Fruit fly (Drosophila melanogaster) whole organism, embryonic: ENCODE results near the gene Lsd-1.
A peak's percentile ranks its signal among the peaks of the same experiment; 100 is the strongest.

Experiments
- Antp ChIP-seq: fragments of 200-800 bp; sonication (Bioruptor generic); optimal IDR thresholded peaks from 3 replicates; lab custom pipeline; 2016; ENCODE audit warnings: missing biosample characterization, missing genetic modification characterization
- Asciz ChIP-seq: fragments of 200-800 bp; sonication (Bioruptor generic); optimal IDR thresholded peaks from 2 replicates; lab custom pipeline; 2017; ENCODE audit warnings: missing biosample characterization, mild to moderate bottlenecking, missing genetic modification characterization, missing genetic modification reagents
- B-H2 ChIP-seq: fragments of 200-800 bp; sonication (Bioruptor generic); optimal IDR thresholded peaks from 2 replicates; lab custom pipeline; 2018; ENCODE audit warnings: missing biosample characterization, mild to moderate bottlenecking, missing genetic modification characterization
- Bgb ChIP-seq: fragments of 200-800 bp; sonication (Bioruptor generic); IDR thresholded peaks from 2 replicates; pipeline ENCODE4 v1.3.6; 2022; ENCODE audit warnings: missing biosample characterization, missing genetic modification characterization; ENCODE audit not compliant: partially characterized antibody
- CG10959 ChIP-seq: fragments of 200-800 bp; sonication (Bioruptor generic); IDR thresholded peaks from 2 replicates; pipeline ENCODE4 v1.3.6; 2022; ENCODE audit warnings: missing biosample characterization, missing genetic modification characterization
- CG10979 ChIP-seq: fragments of 200-800 bp; sonication (Bioruptor generic); optimal IDR thresholded peaks from 2 replicates; lab custom pipeline; 2018; ENCODE audit warnings: missing biosample characterization, mild to moderate bottlenecking, missing genetic modification characterization, moderate library complexity
- CG11398 ChIP-seq: fragments of 200-800 bp; sonication (Bioruptor generic); optimal IDR thresholded peaks from 2 replicates; lab custom pipeline; 2016; ENCODE audit warnings: missing biosample characterization, missing genetic modification characterization
- CG11696 ChIP-seq: fragments of 200-800 bp; sonication (Bioruptor generic); IDR thresholded peaks from 2 replicates; pipeline ENCODE4 v1.3.6; 2022; ENCODE audit warnings: missing biosample characterization, missing genetic modification characterization
- CG12299 ChIP-seq: fragments of 200-800 bp; sonication (Bioruptor generic); optimal IDR thresholded peaks from 2 replicates; lab custom pipeline; 2018; ENCODE audit warnings: missing biosample characterization, mild to moderate bottlenecking, missing genetic modification characterization
- CG12744 ChIP-seq: fragments of 200-800 bp; sonication (Bioruptor generic); optimal IDR thresholded peaks from 2 replicates; lab custom pipeline; 2016; ENCODE audit warnings: missing biosample characterization, missing genetic modification characterization
- CG12769 ChIP-seq: fragments of 200-800 bp; sonication (Bioruptor generic); optimal IDR thresholded peaks from 2 replicates; lab custom pipeline; 2019; ENCODE audit warnings: missing biosample characterization, mild to moderate bottlenecking, missing genetic modification characterization, moderate library complexity
- CG12942 ChIP-seq: fragments of 200-800 bp; sonication (Bioruptor generic); optimal IDR thresholded peaks from 3 replicates; lab custom pipeline; 2016; ENCODE audit warnings: missing biosample characterization, missing genetic modification characterization
- CG13775 ChIP-seq: fragments of 200-800 bp; sonication (Bioruptor generic); optimal IDR thresholded peaks from 3 replicates; lab custom pipeline; 2017; ENCODE audit warnings: missing biosample characterization, mild to moderate bottlenecking, missing genetic modification characterization
- CG1603 ChIP-seq: fragments of 200-800 bp; sonication (Bioruptor generic); optimal IDR thresholded peaks from 2 replicates; lab custom pipeline; 2019; ENCODE audit warnings: missing biosample characterization, mild to moderate bottlenecking, missing genetic modification characterization, moderate library complexity
- CG17359 ChIP-seq: fragments of 200-800 bp; sonication (Bioruptor generic); optimal IDR thresholded peaks from 3 replicates; lab custom pipeline; 2018; ENCODE audit warnings: missing biosample characterization, mild to moderate bottlenecking, missing genetic modification characterization, moderate library complexity
- CG18476 ChIP-seq: fragments of 200-800 bp; sonication (Bioruptor generic); optimal IDR thresholded peaks from 2 replicates; lab custom pipeline; 2016; ENCODE audit warnings: missing biosample characterization, mild to moderate bottlenecking, missing genetic modification characterization
- CG4617 ChIP-seq: fragments of 200-800 bp; sonication (Bioruptor generic); optimal IDR thresholded peaks from 3 replicates; lab custom pipeline; 2016; ENCODE audit warnings: missing biosample characterization, missing genetic modification characterization, borderline replicate concordance
- CG6765 ChIP-seq: fragments of 200-800 bp; sonication (Bioruptor generic); optimal IDR thresholded peaks from 3 replicates; lab custom pipeline; 2017; ENCODE audit warnings: missing biosample characterization, mild to moderate bottlenecking, missing genetic modification characterization
- CG7745 ChIP-seq: fragments of 200-800 bp; sonication (Bioruptor generic); optimal IDR thresholded peaks from 2 replicates; lab custom pipeline; 2018; ENCODE audit warnings: missing biosample characterization, mild to moderate bottlenecking, missing genetic modification characterization, moderate library complexity
- CG8924 ChIP-seq: fragments of 200-800 bp; optimal IDR thresholded peaks from 3 replicates; lab custom pipeline; 2019; ENCODE audit warnings: missing biosample characterization, mild to moderate bottlenecking, missing genetic modification characterization, moderate library complexity
- CoRest ChIP-seq: fragments of 200-800 bp; sonication (Bioruptor generic); optimal IDR thresholded peaks from 3 replicates; lab custom pipeline; 2018; ENCODE audit warnings: missing biosample characterization, mild to moderate bottlenecking, missing genetic modification characterization, moderate library complexity
- Deaf1 ChIP-seq: fragments of 200-800 bp; optimal IDR thresholded peaks from 3 replicates; lab custom pipeline; 2019; ENCODE audit warnings: missing biosample characterization, mild to moderate bottlenecking, missing genetic modification characterization, moderate library complexity
- E2f2 ChIP-seq: fragments of 200-800 bp; sonication (Bioruptor generic); IDR thresholded peaks from 2 replicates; pipeline ENCODE4 v1.3.6; 2022; ENCODE audit warnings: missing biosample characterization, missing genetic modification characterization
- Ets65A ChIP-seq: fragments of 200-800 bp; sonication (Bioruptor generic); peaks from one replicate; lab custom pipeline; 2016; ENCODE audit warnings: missing biosample characterization, missing genetic modification characterization
- Fer1 ChIP-seq: fragments of 200-800 bp; sonication (Bioruptor generic); optimal IDR thresholded peaks from 2 replicates; lab custom pipeline; 2017; ENCODE audit warnings: missing biosample characterization, mild to moderate bottlenecking, missing genetic modification characterization
- Fer3 ChIP-seq: fragments of 200-800 bp; sonication (Bioruptor generic); optimal IDR thresholded peaks from 2 replicates; lab custom pipeline; 2018; ENCODE audit warnings: missing biosample characterization, mild to moderate bottlenecking, missing genetic modification characterization, moderate library complexity
- HHEX ChIP-seq: fragments of 200-800 bp; sonication (Bioruptor generic); optimal IDR thresholded peaks from 3 replicates; lab custom pipeline; 2017; ENCODE audit warnings: missing biosample characterization, mild to moderate bottlenecking, missing genetic modification characterization, missing genetic modification reagents
- HLH3B ChIP-seq: fragments of 200-800 bp; sonication (Bioruptor generic); IDR thresholded peaks from 2 replicates; pipeline ENCODE4 v1.3.6; 2022; ENCODE audit warnings: missing biosample characterization, missing genetic modification characterization
- Hsf ChIP-seq: fragments of 200-800 bp; sonication (Bioruptor generic); optimal IDR thresholded peaks from 3 replicates; lab custom pipeline; 2016; ENCODE audit warnings: missing biosample characterization, missing genetic modification characterization
- Mad ChIP-seq: fragments of 200-800 bp; sonication (Bioruptor generic); optimal IDR thresholded peaks from 2 replicates; lab custom pipeline; 2016; ENCODE audit warnings: missing biosample characterization, missing genetic modification characterization
- Rx ChIP-seq: fragments of 200-800 bp; sonication (Bioruptor generic); IDR thresholded peaks from 2 replicates; pipeline ENCODE4 v1.3.6; 2022; ENCODE audit warnings: missing biosample characterization, missing genetic modification characterization
- Taf1 ChIP-seq: fragments of 200-800 bp; sonication (Bioruptor generic); IDR thresholded peaks from 2 replicates; pipeline ENCODE4 v1.3.6; 2022; ENCODE audit warnings: missing biosample characterization, missing genetic modification characterization
- YL-1 ChIP-seq: fragments of 200-800 bp; sonication (Bioruptor generic); optimal IDR thresholded peaks from 3 replicates; lab custom pipeline; 2017; ENCODE audit warnings: missing biosample characterization, mild to moderate bottlenecking, missing genetic modification characterization
- abd-A ChIP-seq: fragments of 200-800 bp; sonication (Bioruptor generic); optimal IDR thresholded peaks from 3 replicates; lab custom pipeline; 2019; ENCODE audit warnings: missing biosample characterization, mild to moderate bottlenecking, missing genetic modification characterization, moderate library complexity
- cg ChIP-seq: fragments of 200-800 bp; sonication (Bioruptor generic); optimal IDR thresholded peaks from 3 replicates; lab custom pipeline; 2019; ENCODE audit warnings: missing biosample characterization, mild to moderate bottlenecking, missing genetic modification characterization, moderate library complexity
- chif ChIP-seq, 2 experiments: fragments of 200-800 bp; sonication (Bioruptor generic); optimal IDR thresholded peaks; 3 replicates each; lab custom pipeline; 2016; ENCODE audit warnings: missing biosample characterization in 2 of 2, missing genetic modification characterization in 2 of 2
- ci ChIP-seq: fragments of 200-800 bp; sonication (Bioruptor generic); IDR thresholded peaks from 3 replicates; pipeline ENCODE4 v1.3.6; 2022; ENCODE audit warnings: missing biosample characterization, missing genetic modification characterization
- corto ChIP-seq: fragments of 200-800 bp; sonication (Bioruptor generic); optimal IDR thresholded peaks from 2 replicates; lab custom pipeline; 2016; ENCODE audit warnings: missing biosample characterization, mild to moderate bottlenecking, missing genetic modification characterization, moderate library complexity
- disco-r ChIP-seq: fragments of 200-800 bp; sonication (Bioruptor generic); optimal IDR thresholded peaks from 2 replicates; lab custom pipeline; 2016; ENCODE audit warnings: missing biosample characterization, missing genetic modification characterization
- eyg ChIP-seq: fragments of 200-800 bp; sonication (Bioruptor generic); optimal IDR thresholded peaks from 3 replicates; lab custom pipeline; 2016; ENCODE audit warnings: missing biosample characterization, missing genetic modification characterization
- fd102C ChIP-seq: fragments of 200-800 bp; sonication (Bioruptor generic); optimal IDR thresholded peaks from 2 replicates; lab custom pipeline; 2018; ENCODE audit warnings: missing biosample characterization, mild to moderate bottlenecking, missing genetic modification characterization, moderate library complexity
- grau ChIP-seq: fragments of 200-800 bp; optimal IDR thresholded peaks from 3 replicates; lab custom pipeline; 2019; ENCODE audit warnings: missing biosample characterization, mild to moderate bottlenecking, missing genetic modification characterization, moderate library complexity
- gsb-n ChIP-seq: fragments of 200-800 bp; sonication (Bioruptor generic); optimal IDR thresholded peaks from 3 replicates; lab custom pipeline; 2018; ENCODE audit warnings: missing biosample characterization, mild to moderate bottlenecking, missing genetic modification characterization
- ind ChIP-seq: fragments of 200-800 bp; sonication (Bioruptor generic); optimal IDR thresholded peaks from 3 replicates; lab custom pipeline; 2016; ENCODE audit warnings: missing biosample characterization, missing genetic modification characterization
- kay ChIP-seq: fragments of 200-800 bp; sonication (Bioruptor generic); optimal IDR thresholded peaks from 2 replicates; lab custom pipeline; 2016; ENCODE audit warnings: missing biosample characterization, missing genetic modification characterization
- phol ChIP-seq: fragments of 200-800 bp; sonication (Bioruptor generic); optimal IDR thresholded peaks from 3 replicates; lab custom pipeline; 2018; ENCODE audit warnings: missing biosample characterization, mild to moderate bottlenecking, missing genetic modification characterization, moderate library complexity
- pzg ChIP-seq: fragments of 200-800 bp; sonication (Bioruptor generic); optimal IDR thresholded peaks from 3 replicates; lab custom pipeline; 2018; ENCODE audit warnings: missing biosample characterization, mild to moderate bottlenecking, missing genetic modification characterization, moderate library complexity
- sr ChIP-seq: fragments of 200-800 bp; sonication (Bioruptor generic); IDR thresholded peaks from 3 replicates; pipeline ENCODE4 v1.3.6; 2022; ENCODE audit warnings: missing biosample characterization, missing genetic modification characterization
- tap ChIP-seq: fragments of 200-800 bp; optimal IDR thresholded peaks from 3 replicates; lab custom pipeline; 2019; ENCODE audit warnings: missing biosample characterization, mild to moderate bottlenecking, missing genetic modification characterization, moderate library complexity
- trem ChIP-seq: fragments of 200-800 bp; optimal IDR thresholded peaks from 3 replicates; lab custom pipeline; 2019; ENCODE audit warnings: missing biosample characterization, mild to moderate bottlenecking, missing genetic modification characterization, moderate library complexity
- zfh2 ChIP-seq: fragments of 200-800 bp; sonication (Bioruptor generic); optimal IDR thresholded peaks from 2 replicates; lab custom pipeline; 2016; ENCODE audit warnings: missing biosample characterization, missing genetic modification characterization

Lsd-1 gene

DNA sequence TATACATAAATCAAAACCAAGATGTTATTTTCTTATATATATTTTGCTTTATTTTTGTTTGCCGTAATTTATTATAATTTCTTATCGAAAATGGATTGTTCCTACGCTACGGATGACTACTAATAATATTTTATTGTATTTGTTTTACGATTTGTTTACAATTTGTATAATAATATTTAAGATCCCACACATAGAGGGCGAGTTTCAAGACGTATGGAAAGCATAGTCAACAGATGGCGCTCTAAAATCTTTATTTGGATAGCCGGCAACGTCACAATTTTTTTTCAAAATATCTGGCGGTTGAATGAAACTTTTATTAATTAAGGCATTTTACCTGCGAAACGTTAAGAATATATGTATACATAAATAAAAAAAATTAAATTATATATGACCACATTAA lies 41.7 kb upstream of the Lsd-1 start:
- no peak for TF ChIP-seq Hsf
- TF ChIP-seq zfh2 (GFP tag; lab: Kevin White, UChicago), result no peak
- no peak for TF ChIP-seq CG10959 (GFP tag; lab: Robert Waterston, UW)
- peak; percentile 47 for TF ChIP-seq CG1603
- peak; percentile 22 for TF ChIP-seq tap (tag; lab: Kevin White, UChicago)
- peak; percentile 27 for TF ChIP-seq Fer3
- TF ChIP-seq CG12744, result no peak
- TF ChIP-seq ind, result peak; percentile 21
- TF ChIP-seq CG7745 (tag; lab: Kevin White, UChicago), result no peak
- TF ChIP-seq CG8924 (tag; lab: Kevin White, UChicago), result peak; percentile 12
- TF ChIP-seq Fer1 (GFP tag; lab: Kevin White, UChicago), result no peak
- peak; percentile 24 for TF ChIP-seq CG10979 (tag; lab: Kevin White, UChicago)
- TF ChIP-seq grau (tag; lab: Kevin White, UChicago), result peak; percentile 56
- TF ChIP-seq CG17359 (tag; lab: Kevin White, UChicago), result peak; percentile 14
- TF ChIP-seq Mad (GFP tag; lab: Kevin White, UChicago), result no peak
- TF ChIP-seq CG12769 (tag; lab: Kevin White, UChicago), result peak; percentile 24
- TF ChIP-seq pzg (GFP tag; lab: Kevin White, UChicago), result peak; percentile 20
- peak; percentile 26 for TF ChIP-seq trem
- TF ChIP-seq eyg (GFP tag; lab: Kevin White, UChicago), result no peak
- no peak for TF ChIP-seq disco-r (GFP tag; lab: Kevin White, UChicago)
- peak; percentile 8 for TF ChIP-seq kay (GFP tag; lab: Kevin White, UChicago)
- TF ChIP-seq Ets65A (GFP tag; lab: Kevin White, UChicago), result peak; percentile 91
- TF ChIP-seq cg (GFP tag; lab: Kevin White, UChicago), result no peak
- TF ChIP-seq CG13775, result peak; percentile 3
- no peak for TF ChIP-seq sr (GFP tag; lab: Robert Waterston, UW)
- TF ChIP-seq ci (GFP tag; lab: Robert Waterston, UW), result 0 out of 3 replicates have a peak, but pooled peaks have one; percentile 26
- TF ChIP-seq phol (tag; lab: Kevin White, UChicago), result peak; percentile 15
- peak; percentile 0 for TF ChIP-seq Deaf1 (tag; lab: Kevin White, UChicago)
- no peak for TF ChIP-seq chif (GFP tag; optimal IDR thresholded peaks at IDR 0.05; lab: Kevin White, UChicago)
- TF ChIP-seq CoRest, result peak; percentile 70
- TF ChIP-seq abd-A (tag; lab: Kevin White, UChicago), result peak; percentile 63
- TF ChIP-seq Taf1 (GFP tag; lab: Robert Waterston, UW), result no peak
- TF ChIP-seq Rx (GFP tag; lab: Robert Waterston, UW), result no peak
- TF ChIP-seq corto (GFP tag; lab: Kevin White, UChicago), result no peak
- TF ChIP-seq CG11398 (GFP tag; lab: Kevin White, UChicago), result no peak
- no peak for TF ChIP-seq CG11696 (GFP tag; lab: Robert Waterston, UW)
- TF ChIP-seq B-H2 (GFP tag; lab: Kevin White, UChicago), result peak; percentile 72
- no peak for TF ChIP-seq HLH3B
- TF ChIP-seq CG18476 (GFP tag; lab: Kevin White, UChicago), result peak; percentile 11
- peak; percentile 2 for TF ChIP-seq Asciz (GFP tag; lab: Kevin White, UChicago)
- no peak for TF ChIP-seq CG6765 (GFP tag; lab: Kevin White, UChicago)
- TF ChIP-seq gsb-n (tag; lab: Kevin White, UChicago), result peak; percentile 7
- no peak for TF ChIP-seq Antp
- TF ChIP-seq CG12299 (tag; lab: Kevin White, UChicago), result no peak
- TF ChIP-seq CG4617 (GFP tag; lab: Kevin White, UChicago), result peak; percentile 7
- no peak for TF ChIP-seq fd102C (GFP tag; lab: Kevin White, UChicago)
- TF ChIP-seq HHEX (GFP tag; lab: Kevin White, UChicago), result no peak
- TF ChIP-seq YL-1 (GFP tag; lab: Kevin White, UChicago), result no peak
- TF ChIP-seq CG12942 (GFP tag; lab: Kevin White, UChicago), result no peak
- TF ChIP-seq E2f2 (GFP tag; lab: Robert Waterston, UW), result peak; percentile 90
- TF ChIP-seq Bgb (GFP tag; lab: Robert Waterston, UW), result peak; percentile 42; the same call in 1 of the 2 replicates
